Worm (Caenorhabditis elegans): ENCODE measurements around the gene C31G12.4.

DNA sequence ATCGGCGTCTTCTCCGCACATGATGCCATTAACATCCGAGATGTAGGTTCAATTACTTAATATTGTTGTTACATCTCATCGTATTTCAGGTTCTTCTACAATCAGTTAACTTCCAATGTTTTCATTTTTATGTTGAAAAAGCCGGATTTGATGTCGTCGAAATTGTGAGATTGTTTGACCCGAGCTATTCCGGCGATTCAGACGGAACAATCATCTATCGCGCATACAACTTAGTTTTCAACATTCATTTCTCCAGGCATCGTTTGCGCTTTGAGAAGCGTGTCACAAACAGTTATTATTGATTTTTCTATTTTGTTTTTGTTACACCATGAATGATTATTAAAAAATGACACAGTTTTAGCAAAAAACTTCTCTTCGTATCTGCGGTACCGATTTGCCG is 50.0 kb downstream of the C31G12.4 start:
- TF ChIP-seq ceh-82 (tag; optimal IDR thresholded peaks at IDR 0.05): no peak
- TF ChIP-seq fos-1 (tag; optimal IDR thresholded peaks at IDR 0.05): no peak
- TF ChIP-seq egl-27 (tag; optimal IDR thresholded peaks at IDR 0.05): no peak
- no peak for TF ChIP-seq alr-1 (tag; optimal IDR thresholded peaks at IDR 0.05)
- no peak for TF ChIP-seq blmp-1 (tag; optimal IDR thresholded peaks at IDR 0.05; ENCODE audit: insufficient read depth)
- TF ChIP-seq mab-5 (tag; optimal IDR thresholded peaks at IDR 0.05): no peak
- TF ChIP-seq unc-62 (GFP tag; optimal IDR thresholded peaks at IDR 0.05): no peak

Measured in whole organism, L2 larva.